Worm (Caenorhabditis elegans): ENCODE data around the gene T01C3.2.

T01C3.2 gene

DNA sequence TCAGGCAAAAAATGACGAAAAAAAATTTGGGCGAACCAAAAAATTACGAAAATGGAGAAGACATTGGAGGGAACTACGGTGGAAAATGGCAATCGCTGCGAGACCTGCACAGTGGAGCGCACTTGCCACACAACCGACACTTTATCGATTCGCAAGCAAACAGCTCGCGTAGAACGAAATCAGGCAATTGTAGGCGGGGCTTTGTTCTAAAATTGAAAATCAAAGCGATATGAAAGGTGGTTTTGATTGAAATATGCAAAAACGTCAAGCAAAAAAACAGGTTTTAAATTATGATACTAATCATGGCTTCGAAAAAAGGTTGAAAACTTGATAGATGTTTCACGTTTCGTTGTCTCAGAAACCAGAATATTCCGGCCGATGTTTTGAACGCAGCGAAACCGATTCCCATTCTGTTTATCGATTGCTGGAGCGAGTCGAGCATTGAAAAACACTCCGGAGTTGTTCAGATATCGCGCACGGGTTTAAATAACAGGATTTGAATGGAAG, 11.3 kb downstream of the T01C3.2 start, which contains the start of the genes fib-1 and mut-15 (continued):
- TF ChIP-seq snpc-1.3 (tag; optimal IDR thresholded peaks at IDR 0.05; ENCODE audit: insufficient read depth) (peak; percentile 49), ceh-79 (tag; optimal IDR thresholded peaks at IDR 0.05) (no peak), ceh-91 (GFP tag; IDR thresholded peaks at IDR 0.05) (peak; percentile 88), snpc-3.4 (tag; optimal IDR thresholded peaks at IDR 0.05) (no peak), nhr-27 (tag; optimal IDR thresholded peaks at IDR 0.05) (no peak), sea-2 (GFP tag; IDR thresholded peaks at IDR 0.05) (0 out of 2 replicates have a peak, but pooled peaks have one; percentile 27), akir-1 (GFP tag; optimal IDR thresholded peaks at IDR 0.05) (peak; percentile 47), hlh-12 (tag; optimal IDR thresholded peaks at IDR 0.05) (no peak)

ce11 chrV:15004800-15005199, 13.8 kb downstream of the T01C3.2 start, which contains the start of gene hrde-2:
Gene hrde-2 (plus strand): TSS chrV:15005100.
- no peak for TF ChIP-seq nhr-179 (tag; optimal IDR thresholded peaks at IDR 0.05)
- TF ChIP-seq rcor-1 (GFP tag; IDR thresholded peaks at IDR 0.05): no peak
- TF ChIP-seq ztf-25 (GFP tag; IDR thresholded peaks at IDR 0.05): no peak
- TF ChIP-seq ztf-6 (GFP tag; IDR thresholded peaks at IDR 0.05): no peak
- no peak for TF ChIP-seq xnd-1 (tag; optimal IDR thresholded peaks at IDR 0.05)
- TF ChIP-seq tlf-1 (GFP tag; optimal IDR thresholded peaks at IDR 0.05): no peak
- TF ChIP-seq F55B11.4 (tag; optimal IDR thresholded peaks at IDR 0.05; ENCODE audit: borderline replicate concordance, insufficient read depth): no peak
- no peak for TF ChIP-seq attf-5 (GFP tag; optimal IDR thresholded peaks at IDR 0.05)

DNA sequence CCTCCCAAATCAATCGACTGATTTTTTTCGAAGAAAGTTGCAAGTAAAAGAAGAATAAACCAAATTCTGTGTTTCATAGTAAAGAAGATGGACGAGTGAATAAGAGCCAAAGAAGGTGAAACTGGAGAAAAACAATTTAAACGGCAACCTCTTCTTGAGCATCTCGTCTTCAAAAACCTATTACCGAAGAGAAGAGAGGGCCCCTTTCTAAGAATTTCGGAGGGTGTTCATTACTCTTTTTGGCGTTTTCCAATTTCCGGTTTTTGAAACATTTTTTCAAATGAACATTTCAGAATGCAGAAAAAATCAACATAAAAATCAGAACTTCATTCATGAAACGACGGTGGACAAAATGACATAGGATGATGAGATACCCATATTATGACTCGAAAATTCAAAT, 20.6 kb downstream of the T01C3.2 start, which contains the start of gene nmr-2:
TSS of gene nmr-2 (minus strand) at position 101 of the 400 bp plus-strand sequence.
- no peak for TF ChIP-seq mcd-1 (GFP tag; IDR thresholded peaks at IDR 0.05)
- TF ChIP-seq B0019.2 (GFP tag; conservative IDR thresholded peaks at IDR 0.05): no peak
- no peak for TF ChIP-seq attf-5 (GFP tag; optimal IDR thresholded peaks at IDR 0.05)
- no peak for TF ChIP-seq cebp-2 (GFP tag; IDR thresholded peaks at IDR 0.05)
- no peak for TF ChIP-seq ets-4 (GFP tag; optimal IDR thresholded peaks at IDR 0.05)
- no peak for TF ChIP-seq aptf-2 (GFP tag; conservative IDR thresholded peaks at IDR 0.05)

- TF ChIP-seq attf-5 (GFP tag; optimal IDR thresholded peaks at IDR 0.05): no peak
- TF ChIP-seq mcd-1 (GFP tag; IDR thresholded peaks at IDR 0.05): 0 out of 2 replicates have a peak, but pooled peaks have one; percentile 34
- TF ChIP-seq lsl-1 (GFP tag; optimal IDR thresholded peaks at IDR 0.05): peak; percentile 17
- TF ChIP-seq hmg-1.2 (GFP tag; IDR thresholded peaks at IDR 0.05): peak; percentile 46
- 0 out of 2 replicates have a peak, but pooled peaks have one; percentile 40 for TF ChIP-seq Y53F4B.3 (GFP tag; IDR thresholded peaks at IDR 0.05)
- TF ChIP-seq nfyb-1 (GFP tag; IDR thresholded peaks at IDR 0.05): 0 out of 2 replicates have a peak, but pooled peaks have one; percentile 62
- peak; percentile 76 for TF ChIP-seq B0261.1 (tag; optimal IDR thresholded peaks at IDR 0.05)
- peak; percentile 45; the same call in 1 of the 2 replicates for TF ChIP-seq pbrm-1 (GFP tag; IDR thresholded peaks at IDR 0.05)
- TF ChIP-seq him-1 (tag; optimal IDR thresholded peaks at IDR 0.05): peak; percentile 65
- no peak for TF ChIP-seq cebp-1 (GFP tag; IDR thresholded peaks at IDR 0.05)
- peak; percentile 13 for TF ChIP-seq cebp-1 (tag; optimal IDR thresholded peaks at IDR 0.05)
- no peak for TF ChIP-seq ceh-27 (GFP tag; optimal IDR thresholded peaks at IDR 0.05)
- no peak for TF ChIP-seq Y67H2A.10 (GFP tag; conservative IDR thresholded peaks at IDR 0.05)
- TF ChIP-seq madf-6 (GFP tag; IDR thresholded peaks at IDR 0.05): 0 out of 2 replicates have a peak, but pooled peaks have one; percentile 34
- TF ChIP-seq lin-26 (GFP tag; IDR thresholded peaks at IDR 0.05): peak; percentile 61; the same call in 1 of the 2 replicates
- TF ChIP-seq xnd-1 (tag; optimal IDR thresholded peaks at IDR 0.05): no peak
- no peak for TF ChIP-seq ztf-25 (GFP tag; IDR thresholded peaks at IDR 0.05)
- peak; percentile 88 for TF ChIP-seq tbp1 (GFP tag; optimal IDR thresholded peaks at IDR 0.05)
- TF ChIP-seq nhr-80 (tag; optimal IDR thresholded peaks at IDR 0.05): peak; percentile 9
- TF ChIP-seq dox-1 (GFP tag; IDR thresholded peaks at IDR 0.05): 0 out of 2 replicates have a peak, but pooled peaks have one; percentile 29
- 0 out of 2 replicates have a peak, but pooled peaks have one; percentile 31 for TF ChIP-seq Y79H2A.3 (GFP tag; conservative IDR thresholded peaks at IDR 0.05)
- TF ChIP-seq nfya-1 (tag; optimal IDR thresholded peaks at IDR 0.05; ENCODE audit: borderline replicate concordance, insufficient read depth): no peak
- TF ChIP-seq snpc-4 (GFP tag; optimal IDR thresholded peaks at IDR 0.05): no peak
- TF ChIP-seq snpc-4 (tag; optimal IDR thresholded peaks at IDR 0.05): peak in 1 of 4 experiments; percentile 59
These were observed 21.8 kb downstream of the T01C3.2 start for ce11 chrV:15012542-15013301.

All from whole organism, young adult.